Worm (Caenorhabditis elegans) whole organism, late embryonic: ENCODE measurements around the gene ncx-6.

Source experiments
- ama-1 ChIP-seq: fragments of 150-350 bp; optimal IDR thresholded peaks from 2 replicates; lab custom pipeline; 2014
- ceh-22 ChIP-seq: sonication (generic microtip); optimal IDR thresholded peaks from 2 replicates; lab custom pipeline; 2017; ENCODE audit warnings: missing biosample characterization, missing genetic modification characterization
- fax-1 ChIP-seq: sonication (generic microtip); optimal IDR thresholded peaks from 2 replicates; lab custom pipeline; 2016; ENCODE audit warnings: missing genotype, missing genetic modification characterization, missing compliant biosample characterization
- fkh-10 ChIP-seq: fragments of 150-350 bp; optimal IDR thresholded peaks from 2 replicates; lab custom pipeline; 2014; ENCODE audit warnings: missing biosample characterization, missing genetic modification reagents, missing genetic modification characterization
- lim-6 ChIP-seq: sonication (generic microtip); optimal IDR thresholded peaks from 2 replicates; lab custom pipeline; 2016; ENCODE audit warnings: missing genetic modification characterization, missing compliant biosample characterization
- nhr-11 ChIP-seq: fragments of 150-350 bp; optimal IDR thresholded peaks from 2 replicates; lab custom pipeline; 2014; ENCODE audit warnings: missing biosample characterization, missing genetic modification characterization
- pag-3 ChIP-seq: sonication (generic microtip); optimal IDR thresholded peaks from 2 replicates; lab custom pipeline; 2016; ENCODE audit warnings: missing compliant biosample characterization, missing genetic modification characterization, borderline replicate concordance
- tbx-2 ChIP-seq: sonication (generic microtip); optimal IDR thresholded peaks from 2 replicates; lab custom pipeline; 2016; ENCODE audit warnings: missing genetic modification characterization, missing compliant biosample characterization

ce11 chrIII:9689377-9689776 lies 24.4 kb downstream of the ncx-6 start:
- TF ChIP-seq lim-6 (tag; lab: Kevin White, UChicago): no peak
- no peak for TF ChIP-seq nhr-11 (tag; lab: Kevin White, UChicago)
- no peak for TF ChIP-seq fax-1
- no peak for TF ChIP-seq ceh-22 (tag; lab: Kevin White, UChicago)
- no peak for TF ChIP-seq pag-3 (tag; lab: Kevin White, UChicago)
- TF ChIP-seq fkh-10: no peak
- TF ChIP-seq tbx-2 (tag; lab: Kevin White, UChicago): no peak
- TF ChIP-seq ama-1 (lab: Kevin White, UChicago): no peak
